Worm (Caenorhabditis elegans) whole organism, early embryonic: ENCODE results near the gene lgc-11.

Experiments
- B0310.2 ChIP-seq: sonication (generic microtip); optimal IDR thresholded peaks from 2 replicates; lab custom pipeline; 2016; ENCODE audit warnings: mild to moderate bottlenecking, missing genetic modification characterization, missing compliant biosample characterization
- ama-1 ChIP-seq: fragments of 150-350 bp; optimal IDR thresholded peaks from 2 replicates; lab custom pipeline; 2014
- ets-7 ChIP-seq: sonication (generic microtip); optimal IDR thresholded peaks from 2 replicates; lab custom pipeline; 2016; ENCODE audit warnings: missing genotype, missing genetic modification characterization, missing compliant biosample characterization
- hmbx-1 ChIP-seq: sonication (generic microtip); optimal IDR thresholded peaks from 2 replicates; lab custom pipeline; 2016; ENCODE audit warnings: mild to moderate bottlenecking, missing genetic modification characterization, missing compliant biosample characterization
- tbx-11 ChIP-seq: fragments of 200-800 bp; sonication (Bioruptor generic); IDR thresholded peaks from 2 replicates; pipeline ENCODE4 v1.3.6; 2022; ENCODE audit warnings: missing genetic modification characterization, missing compliant biosample characterization

- TF ChIP-seq hmbx-1, result no peak
- TF ChIP-seq B0310.2 (tag; lab: Kevin White, UChicago), result no peak
- no peak for TF ChIP-seq ama-1 (lab: Kevin White, UChicago)
- no peak for TF ChIP-seq ets-7 (tag; lab: Kevin White, UChicago)
- no peak for TF ChIP-seq tbx-11 (GFP tag; lab: Robert Waterston, UW)
These were observed 40.1 kb upstream of the lgc-11 start, which contains the start of gene col-174 for ce11 chrX:7546509-7546908.
